Fruit fly (Drosophila melanogaster) whole organism, embryonic: Measurements from ENCODE around the gene CG34163.
A peak's percentile ranks its signal among the peaks of the same experiment; 100 is the strongest.

Source experiments
- Atf6 ChIP-seq: fragments of 200-800 bp; sonication (Bioruptor generic); IDR thresholded peaks from 2 replicates; pipeline ENCODE4 v1.3.6; 2022; ENCODE audit warnings: missing biosample characterization, missing genetic modification characterization
- BEAF-32 ChIP-seq: fragments of 200-800 bp; sonication (Bioruptor generic); optimal IDR thresholded peaks from 3 replicates; lab custom pipeline; 2017; ENCODE audit warnings: missing biosample characterization, missing genetic modification characterization, mild to moderate bottlenecking, moderate library complexity, missing genetic modification reagents
- Bgb ChIP-seq: fragments of 200-800 bp; sonication (Bioruptor generic); IDR thresholded peaks from 2 replicates; pipeline ENCODE4 v1.3.6; 2022; ENCODE audit warnings: missing biosample characterization, missing genetic modification characterization; ENCODE audit not compliant: partially characterized antibody
- CG11456 ChIP-seq: fragments of 200-800 bp; sonication (Bioruptor generic); IDR thresholded peaks from 3 replicates; pipeline ENCODE4 v1.3.6; 2022; ENCODE audit warnings: missing biosample characterization, missing genetic modification characterization
- CG13296 ChIP-seq: fragments of 200-800 bp; sonication (Bioruptor generic); optimal IDR thresholded peaks from 3 replicates; lab custom pipeline; 2018; ENCODE audit warnings: missing biosample characterization, mild to moderate bottlenecking, missing genetic modification characterization
- CG2116 ChIP-seq: fragments of 200-800 bp; sonication (Bioruptor generic); optimal IDR thresholded peaks from 3 replicates; lab custom pipeline; 2018; ENCODE audit warnings: missing biosample characterization, mild to moderate bottlenecking, missing genetic modification characterization
- CG2712 ChIP-seq: fragments of 200-800 bp; optimal IDR thresholded peaks from 3 replicates; lab custom pipeline; 2019; ENCODE audit warnings: missing biosample characterization, mild to moderate bottlenecking, missing genetic modification characterization, moderate library complexity
- CG30431 ChIP-seq: fragments of 200-800 bp; sonication (Bioruptor generic); optimal IDR thresholded peaks from 2 replicates; lab custom pipeline; 2017; ENCODE audit warnings: missing biosample characterization, missing genetic modification characterization
- CG32767 ChIP-seq: fragments of 200-800 bp; sonication (Bioruptor generic); IDR thresholded peaks from 2 replicates; pipeline ENCODE4 v1.3.6; 2022; ENCODE audit warnings: missing biosample characterization, missing genetic modification characterization
- CG32772 ChIP-seq: fragments of 200-800 bp; sonication (Bioruptor generic); IDR thresholded peaks from 2 replicates; pipeline ENCODE4 v1.3.6; 2022; ENCODE audit warnings: missing biosample characterization, missing genetic modification characterization
- CG3847 ChIP-seq: fragments of 200-800 bp; sonication (Bioruptor generic); IDR thresholded peaks from 2 replicates; pipeline ENCODE4 v1.3.6; 2022; ENCODE audit warnings: missing biosample characterization, missing genetic modification characterization
- CG5245 ChIP-seq: fragments of 200-800 bp; sonication (Bioruptor generic); optimal IDR thresholded peaks from 3 replicates; lab custom pipeline; 2016; ENCODE audit warnings: missing biosample characterization, missing genetic modification characterization
- CG5953 ChIP-seq: fragments of 200-800 bp; sonication (Bioruptor generic); IDR thresholded peaks from 2 replicates; pipeline ENCODE4 v1.3.6; 2022; ENCODE audit warnings: missing biosample characterization, missing genetic modification characterization
- CG6765 ChIP-seq: fragments of 200-800 bp; sonication (Bioruptor generic); optimal IDR thresholded peaks from 3 replicates; lab custom pipeline; 2017; ENCODE audit warnings: missing biosample characterization, mild to moderate bottlenecking, missing genetic modification characterization
- CG7372 ChIP-seq: fragments of 200-800 bp; sonication (Bioruptor generic); IDR thresholded peaks from 2 replicates; pipeline ENCODE4 v1.3.6; 2022; ENCODE audit warnings: missing biosample characterization, missing genetic modification characterization
- CG7745 ChIP-seq: fragments of 200-800 bp; sonication (Bioruptor generic); optimal IDR thresholded peaks from 2 replicates; lab custom pipeline; 2018; ENCODE audit warnings: missing biosample characterization, mild to moderate bottlenecking, missing genetic modification characterization, moderate library complexity
- CG7839 ChIP-seq: fragments of 200-800 bp; sonication (Bioruptor generic); optimal IDR thresholded peaks from 3 replicates; lab custom pipeline; 2018; ENCODE audit warnings: missing biosample characterization, mild to moderate bottlenecking, missing genetic modification characterization, moderate library complexity
- CkIIα-i1 ChIP-seq: fragments of 200-800 bp; sonication (Bioruptor generic); IDR thresholded peaks from 2 replicates; pipeline ENCODE4 v1.3.6; 2022; ENCODE audit warnings: missing biosample characterization, missing genetic modification characterization
- Drgx ChIP-seq: fragments of 200-800 bp; sonication (Bioruptor generic); IDR thresholded peaks from 2 replicates; pipeline ENCODE4 v1.3.6; 2022; ENCODE audit warnings: missing biosample characterization, missing genetic modification characterization
- Elba2 ChIP-seq: fragments of 200-800 bp; sonication (Bioruptor generic); optimal IDR thresholded peaks from 3 replicates; lab custom pipeline; 2016; ENCODE audit warnings: missing biosample characterization, missing genetic modification characterization
- Hand ChIP-seq: fragments of 200-800 bp; sonication (Bioruptor generic); optimal IDR thresholded peaks from 2 replicates; lab custom pipeline; 2017; ENCODE audit warnings: mild to moderate bottlenecking, missing biosample characterization, missing genetic modification reagents, missing genetic modification characterization
- MESR4 ChIP-seq: fragments of 200-800 bp; sonication (Bioruptor generic); optimal IDR thresholded peaks from 2 replicates; lab custom pipeline; 2018; ENCODE audit warnings: missing biosample characterization, mild to moderate bottlenecking, missing genetic modification characterization, moderate library complexity
- Med ChIP-seq: fragments of 200-800 bp; sonication (Bioruptor generic); peaks from one replicate; lab custom pipeline; 2016; ENCODE audit warnings: missing biosample characterization, missing genetic modification characterization, mild to moderate bottlenecking, inconsistent platforms, moderate library complexity
- ara ChIP-seq: fragments of 200-800 bp; sonication (Bioruptor generic); IDR thresholded peaks from 2 replicates; pipeline ENCODE4 v1.3.6; 2022; ENCODE audit warnings: missing biosample characterization, missing genetic modification characterization
- cg ChIP-seq: fragments of 200-800 bp; sonication (Bioruptor generic); optimal IDR thresholded peaks from 3 replicates; lab custom pipeline; 2019; ENCODE audit warnings: missing biosample characterization, mild to moderate bottlenecking, missing genetic modification characterization, moderate library complexity
- chn ChIP-seq: fragments of 200-800 bp; sonication (Bioruptor generic); optimal IDR thresholded peaks from 2 replicates; lab custom pipeline; 2016; ENCODE audit warnings: missing biosample characterization, missing genetic modification characterization
- ci ChIP-seq: fragments of 200-800 bp; sonication (Bioruptor generic); IDR thresholded peaks from 3 replicates; pipeline ENCODE4 v1.3.6; 2022; ENCODE audit warnings: missing biosample characterization, missing genetic modification characterization
- danr ChIP-seq: fragments of 200-800 bp; sonication (Bioruptor generic); IDR thresholded peaks from 2 replicates; pipeline ENCODE4 v1.3.6; 2022; ENCODE audit warnings: missing biosample characterization, missing genetic modification characterization
- ems ChIP-seq: fragments of 200-800 bp; sonication (Bioruptor generic); optimal IDR thresholded peaks from 3 replicates; lab custom pipeline; 2016; ENCODE audit warnings: missing biosample characterization, missing genetic modification characterization
- exex ChIP-seq: fragments of 200-800 bp; sonication (Bioruptor generic); optimal IDR thresholded peaks from 4 replicates; lab custom pipeline; 2018; ENCODE audit warnings: missing biosample characterization, mild to moderate bottlenecking, missing genetic modification characterization, moderate library complexity
- fd102C ChIP-seq: fragments of 200-800 bp; sonication (Bioruptor generic); optimal IDR thresholded peaks from 2 replicates; lab custom pipeline; 2018; ENCODE audit warnings: missing biosample characterization, mild to moderate bottlenecking, missing genetic modification characterization, moderate library complexity
- fd64A ChIP-seq: fragments of 200-800 bp; sonication (Bioruptor generic); optimal IDR thresholded peaks from 3 replicates; lab custom pipeline; 2018; ENCODE audit warnings: missing biosample characterization, mild to moderate bottlenecking, missing genetic modification characterization
- fu2 ChIP-seq: fragments of 200-800 bp; sonication (Bioruptor generic); optimal IDR thresholded peaks from 2 replicates; lab custom pipeline; 2016; ENCODE audit warnings: missing biosample characterization, missing genetic modification characterization
- gcm ChIP-seq: fragments of 200-800 bp; sonication (Bioruptor generic); optimal IDR thresholded peaks from 2 replicates; lab custom pipeline; 2019; ENCODE audit warnings: missing biosample characterization, mild to moderate bottlenecking, missing genetic modification characterization, moderate library complexity
- grau ChIP-seq: fragments of 200-800 bp; optimal IDR thresholded peaks from 3 replicates; lab custom pipeline; 2019; ENCODE audit warnings: missing biosample characterization, mild to moderate bottlenecking, missing genetic modification characterization, moderate library complexity
- jigr1 ChIP-seq: fragments of 200-800 bp; sonication (Bioruptor generic); IDR thresholded peaks from 3 replicates; pipeline ENCODE4 v1.3.6; 2022; ENCODE audit warnings: missing biosample characterization, missing genetic modification characterization
- nmo ChIP-seq: fragments of 200-800 bp; sonication (Bioruptor generic); optimal IDR thresholded peaks from 2 replicates; lab custom pipeline; 2018; ENCODE audit warnings: missing biosample characterization, mild to moderate bottlenecking, missing genetic modification characterization, moderate library complexity
- pnt ChIP-seq: fragments of 200-800 bp; sonication (Bioruptor generic); optimal IDR thresholded peaks from 3 replicates; lab custom pipeline; 2016; ENCODE audit warnings: missing biosample characterization, missing genetic modification characterization
- z ChIP-seq: fragments of 200-800 bp; sonication (Bioruptor generic); IDR thresholded peaks from 3 replicates; pipeline ENCODE4 v1.3.6; 2022; ENCODE audit warnings: missing biosample characterization, missing genetic modification characterization
- zen2 ChIP-seq: fragments of 200-800 bp; sonication (Bioruptor generic); IDR thresholded peaks from 3 replicates; pipeline ENCODE4 v1.3.6; 2022; ENCODE audit warnings: missing biosample characterization, missing genetic modification characterization; ENCODE audit not compliant: partially characterized antibody

CG34163 gene

dm6 chr2L:11980075-11980474 lies 8.0 kb upstream of the CG34163 start (continued):
- no peak for TF ChIP-seq ara (GFP tag; lab: Robert Waterston, UW)
- no peak for TF ChIP-seq chn
- TF ChIP-seq CG5245 (GFP tag; lab: Kevin White, UChicago), result no peak
- TF ChIP-seq BEAF-32 (GFP tag; lab: Kevin White, UChicago), result no peak
- no peak for TF ChIP-seq Drgx (GFP tag; lab: Robert Waterston, UW)
- no peak for TF ChIP-seq CG2116
- TF ChIP-seq CG7839 (tag; lab: Kevin White, UChicago), result peak; percentile 11
- no peak for TF ChIP-seq Elba2 (GFP tag; lab: Kevin White, UChicago)
- TF ChIP-seq CG7745 (tag; lab: Kevin White, UChicago), result no peak
- no peak for TF ChIP-seq CG32767 (GFP tag; lab: Robert Waterston, UW)
- no peak for TF ChIP-seq Hand (GFP tag; lab: Kevin White, UChicago)
- peak; percentile 28 for TF ChIP-seq nmo (GFP tag; lab: Kevin White, UChicago)
- TF ChIP-seq fu2 (GFP tag; lab: Kevin White, UChicago), result no peak
- TF ChIP-seq grau (tag; lab: Kevin White, UChicago), result peak; percentile 27
- peak; percentile 52 for TF ChIP-seq Med (GFP tag; lab: Kevin White, UChicago)
- TF ChIP-seq CG2712 (tag; lab: Kevin White, UChicago), result peak; percentile 59
- no peak for TF ChIP-seq CG11456
- no peak for TF ChIP-seq CG7372
- no peak for TF ChIP-seq ci (GFP tag; lab: Robert Waterston, UW)

DNA sequence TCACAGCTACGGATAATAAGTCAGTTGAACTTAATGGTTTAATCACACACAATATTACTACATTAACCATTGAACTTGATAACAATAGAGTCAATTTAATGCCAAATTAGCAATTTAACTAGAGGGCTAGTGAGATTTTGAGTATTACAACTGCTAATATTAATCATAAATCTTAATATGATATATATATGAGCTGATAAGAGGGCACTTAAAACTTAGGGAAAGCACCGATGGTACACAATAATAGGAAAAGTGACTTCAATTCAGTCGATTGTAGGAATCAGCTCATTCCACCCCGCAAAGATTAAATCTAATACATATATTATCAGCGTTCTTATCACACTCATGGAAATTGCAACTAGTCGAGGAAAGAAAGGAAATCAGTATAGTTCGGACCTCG lies 6.9 kb upstream of the CG34163 start, which contains the start of gene CG16965:
CG16965 (plus strand) TSS at position 382 of the 400 bp plus-strand sequence.
- TF ChIP-seq MESR4, result no peak
- peak; percentile 59 for TF ChIP-seq exex (tag; lab: Kevin White, UChicago)
- no peak for TF ChIP-seq fd102C (GFP tag; lab: Kevin White, UChicago)
- no peak for TF ChIP-seq danr (GFP tag; lab: Robert Waterston, UW)

dm6 chr2L:11989210-11989609 lies 1.1 kb downstream of the CG34163 start:
- TF ChIP-seq Bgb (no peak), z (GFP tag; lab: Robert Waterston, UW) (no peak), Atf6 (GFP tag; lab: Robert Waterston, UW) (no peak), fd64A (GFP tag; lab: Kevin White, UChicago) (no peak), Hand (GFP tag; lab: Kevin White, UChicago) (no peak), CG32772 (no peak), CG6765 (GFP tag; lab: Kevin White, UChicago) (no peak), CkIIα-i1 (GFP tag; lab: Robert Waterston, UW) (no peak), gcm (GFP tag; lab: Kevin White, UChicago) (no peak), pnt (GFP tag; lab: Kevin White, UChicago) (no peak), CG5953 (GFP tag; lab: Robert Waterston, UW) (no peak), CG3847 (GFP tag; lab: Robert Waterston, UW) (no peak), ems (GFP tag; lab: Kevin White, UChicago) (no peak), zen2 (GFP tag; lab: Robert Waterston, UW) (no peak), CG30431 (no peak), CG13296 (GFP tag; lab: Kevin White, UChicago) (no peak), cg (GFP tag; lab: Kevin White, UChicago) (no peak), jigr1 (GFP tag; lab: Robert Waterston, UW) (no peak)
